Worm (Caenorhabditis elegans): ENCODE data around the gene K08H2.2.

The K08H2.2 gene

ce11 chrX:13223437-13223836, 11.3 kb downstream of the K08H2.2 start, which contains the start of gene skr-20:
skr-20 (minus strand) TSS chrX:13223537.
- TF ChIP-seq mdt-29 (GFP tag; IDR thresholded peaks at IDR 0.05): no peak
- no peak for TF ChIP-seq T26A8.4 (GFP tag; IDR thresholded peaks at IDR 0.05)
- no peak for TF ChIP-seq gei-8 (GFP tag; optimal IDR thresholded peaks at IDR 0.05)
- TF ChIP-seq cey-2 (tag; optimal IDR thresholded peaks at IDR 0.05; ENCODE audit: borderline replicate concordance, insufficient read depth): no peak
- TF ChIP-seq ceh-82 (tag; optimal IDR thresholded peaks at IDR 0.05): no peak
- TF ChIP-seq nhr-111 (GFP tag; optimal IDR thresholded peaks at IDR 0.05): no peak
- TF ChIP-seq lin-15B (tag; optimal IDR thresholded peaks at IDR 0.05): no peak
- TF ChIP-seq F26F4.8 (GFP tag; conservative IDR thresholded peaks at IDR 0.05): no peak
- TF ChIP-seq saeg-2 (GFP tag; IDR thresholded peaks at IDR 0.05): no peak
- no peak for TF ChIP-seq aha-1 (tag)
- TF ChIP-seq aly-2 (tag; optimal IDR thresholded peaks at IDR 0.05): no peak
- TF ChIP-seq nhr-48 (tag; optimal IDR thresholded peaks at IDR 0.05): no peak
- no peak for TF ChIP-seq daf-19 (GFP tag; conservative IDR thresholded peaks at IDR 0.05)

- no peak for TF ChIP-seq nhr-41 (GFP tag; IDR thresholded peaks at IDR 0.05)
- TF ChIP-seq dpl-1 (GFP tag; optimal IDR thresholded peaks at IDR 0.05): no peak
- TF ChIP-seq hlh-11 (tag; optimal IDR thresholded peaks at IDR 0.05): peak; percentile 84
- no peak for TF ChIP-seq F10B5.3 (tag; optimal IDR thresholded peaks at IDR 0.05)
- TF ChIP-seq spr-1 (tag; optimal IDR thresholded peaks at IDR 0.05): no peak
- peak; percentile 25 for TF ChIP-seq hlh-30 (tag; optimal IDR thresholded peaks at IDR 0.05; ENCODE audit: insufficient read depth)
- TF ChIP-seq nhr-237 (tag; optimal IDR thresholded peaks at IDR 0.05): no peak
- no peak for TF ChIP-seq daf-16 (GFP tag; optimal IDR thresholded peaks at IDR 0.05)
- TF ChIP-seq daf-16 (tag; optimal IDR thresholded peaks at IDR 0.05): peak; percentile 95
- no peak for TF ChIP-seq tag-97 (GFP tag; IDR thresholded peaks at IDR 0.05)
- TF ChIP-seq set-16 (GFP tag; IDR thresholded peaks at IDR 0.05): no peak
- TF ChIP-seq aly-2 (tag; optimal IDR thresholded peaks at IDR 0.05): no peak
- TF ChIP-seq F26F4.8 (GFP tag; conservative IDR thresholded peaks at IDR 0.05): no peak
- no peak for TF ChIP-seq ceh-44 (GFP tag; IDR thresholded peaks at IDR 0.05)
- no peak for TF ChIP-seq unc-39 (tag; optimal IDR thresholded peaks at IDR 0.05)
- TF ChIP-seq nhr-10 (tag; optimal IDR thresholded peaks at IDR 0.05): no peak
- TF ChIP-seq dmd-6 (GFP tag; IDR thresholded peaks at IDR 0.05): peak; percentile 71
- peak; percentile 15 for TF ChIP-seq pqm-1 (tag; optimal IDR thresholded peaks at IDR 0.05)
- TF ChIP-seq dve-1 (tag; optimal IDR thresholded peaks at IDR 0.05; ENCODE audit: insufficient read depth): peak; percentile 74
Observed at ce11 chrX:13221357-13221756, 13.4 kb downstream of the K08H2.2 start, which contains the start of gene asp-4. asp-4 (minus strand) TSS chrX:13221462.

ce11 chrX:13220609-13221008, 14.2 kb downstream of the K08H2.2 start:
- peak; percentile 8 for TF ChIP-seq hlh-30 (tag; optimal IDR thresholded peaks at IDR 0.05; ENCODE audit: insufficient read depth)
- TF ChIP-seq tag-97 (GFP tag; IDR thresholded peaks at IDR 0.05): no peak
- no peak for TF ChIP-seq dpl-1 (GFP tag; optimal IDR thresholded peaks at IDR 0.05)
- TF ChIP-seq dve-1 (tag; optimal IDR thresholded peaks at IDR 0.05; ENCODE audit: insufficient read depth): no peak
- no peak for TF ChIP-seq jun-1 (tag; optimal IDR thresholded peaks at IDR 0.05)
- TF ChIP-seq daf-16 (GFP tag; optimal IDR thresholded peaks at IDR 0.05): peak in 1 of 2 experiments; percentile 91
- no peak for TF ChIP-seq daf-16 (tag; optimal IDR thresholded peaks at IDR 0.05)
- TF ChIP-seq hlh-11 (tag; optimal IDR thresholded peaks at IDR 0.05): no peak
- no peak for TF ChIP-seq nhr-41 (GFP tag; IDR thresholded peaks at IDR 0.05)
- peak; percentile 67 for TF ChIP-seq nhr-11 (tag; optimal IDR thresholded peaks at IDR 0.05)
- no peak for TF ChIP-seq nhr-6 (tag; optimal IDR thresholded peaks at IDR 0.05)
- no peak for TF ChIP-seq gei-8 (GFP tag; optimal IDR thresholded peaks at IDR 0.05)
- no peak for TF ChIP-seq nhr-102 (tag; optimal IDR thresholded peaks at IDR 0.05)
- peak in 1 of 2 experiments; percentile 90 for TF ChIP-seq unc-62 (GFP tag; optimal IDR thresholded peaks at IDR 0.05 in 1 of 2)
- TF ChIP-seq unc-62 (tag; optimal IDR thresholded peaks at IDR 0.05): no peak

- TF ChIP-seq nhr-10 (tag; optimal IDR thresholded peaks at IDR 0.05) (no peak), unc-62 (GFP tag; optimal IDR thresholded peaks at IDR 0.05 in 1 of 2) (peak in 1 of 2 experiments; percentile 94), unc-62 (tag; optimal IDR thresholded peaks at IDR 0.05) (no peak), ZK337.2 (GFP tag; IDR thresholded peaks at IDR 0.05) (no peak), aha-1 (tag) (peak; percentile 17), zfp-3 (GFP tag; conservative IDR thresholded peaks at IDR 0.05) (no peak)
Observed at ce11 chrX:13217940-13218339, 16.8 kb downstream of the K08H2.2 start.

Measured in whole organism, L4 larva.